Fruit fly (Drosophila melanogaster) whole organism, prepupa: Measurements from ENCODE around the gene Vps37B.

Source experiments
- CG10631 ChIP-seq: fragments of 200-800 bp; sonication (Bioruptor generic); optimal IDR thresholded peaks from 2 replicates; lab custom pipeline; 2016; ENCODE audit warnings: missing biosample characterization, missing genetic modification characterization
- CG11762 ChIP-seq: fragments of 200-800 bp; sonication (Bioruptor generic); optimal IDR thresholded peaks from 3 replicates; lab custom pipeline; 2016; ENCODE audit warnings: missing biosample characterization, missing genetic modification characterization; ENCODE audit not compliant: insufficient read depth
- CG6276 ChIP-seq: fragments of 200-800 bp; sonication (Bioruptor generic); optimal IDR thresholded peaks from 2 replicates; lab custom pipeline; 2017; ENCODE audit warnings: missing biosample characterization, mild to moderate bottlenecking, missing genetic modification characterization
- CG6854 ChIP-seq: fragments of 200-800 bp; sonication (Bioruptor generic); optimal IDR thresholded peaks from 2 replicates; lab custom pipeline; 2017; ENCODE audit warnings: missing biosample characterization, mild to moderate bottlenecking, missing genetic modification characterization
- CG8119 ChIP-seq: fragments of 200-800 bp; sonication (Bioruptor generic); IDR thresholded peaks from 3 replicates; pipeline ENCODE4 v1.3.6; 2022; ENCODE audit warnings: missing biosample characterization, missing genetic modification characterization
- CG8632 ChIP-seq: fragments of 200-800 bp; sonication (Bioruptor generic); optimal IDR thresholded peaks from 3 replicates; lab custom pipeline; 2016; ENCODE audit warnings: missing biosample characterization, missing genetic modification characterization
- CG9139 ChIP-seq: fragments of 200-800 bp; sonication (Bioruptor generic); optimal IDR thresholded peaks from 3 replicates; lab custom pipeline; 2017; ENCODE audit warnings: missing biosample characterization, mild to moderate bottlenecking, missing genetic modification characterization
- Eip93F ChIP-seq: fragments of 200-800 bp; sonication (Bioruptor generic); optimal IDR thresholded peaks from 2 replicates; lab custom pipeline; 2016; ENCODE audit warnings: missing biosample characterization, mild to moderate bottlenecking, missing genetic modification characterization
- Lpt ChIP-seq: fragments of 200-800 bp; sonication (Bioruptor generic); optimal IDR thresholded peaks from 3 replicates; lab custom pipeline; 2016; ENCODE audit warnings: missing biosample characterization, missing genetic modification characterization
- Sox102F ChIP-seq: fragments of 200-800 bp; sonication (Bioruptor generic); optimal IDR thresholded peaks from 2 replicates; lab custom pipeline; 2016; ENCODE audit warnings: missing biosample characterization, mild to moderate bottlenecking, missing genetic modification characterization
- dac ChIP-seq: fragments of 200-800 bp; sonication (Bioruptor generic); optimal IDR thresholded peaks from 2 replicates; lab custom pipeline; 2017; ENCODE audit warnings: missing biosample characterization, mild to moderate bottlenecking, missing genetic modification characterization
- net ChIP-seq: fragments of 200-800 bp; sonication (Bioruptor generic); optimal IDR thresholded peaks from 3 replicates; lab custom pipeline; 2016; ENCODE audit warnings: missing biosample characterization, missing genetic modification characterization
- salr ChIP-seq, 2 experiments: fragments of 200-800 bp; sonication (Bioruptor generic); optimal IDR thresholded peaks; 3 replicates each; lab custom pipeline; 2016 to 2018; ENCODE audit warnings: missing biosample characterization in 2 of 2, missing genetic modification characterization in 2 of 2, mild to moderate bottlenecking in 1 of 2

DNA sequence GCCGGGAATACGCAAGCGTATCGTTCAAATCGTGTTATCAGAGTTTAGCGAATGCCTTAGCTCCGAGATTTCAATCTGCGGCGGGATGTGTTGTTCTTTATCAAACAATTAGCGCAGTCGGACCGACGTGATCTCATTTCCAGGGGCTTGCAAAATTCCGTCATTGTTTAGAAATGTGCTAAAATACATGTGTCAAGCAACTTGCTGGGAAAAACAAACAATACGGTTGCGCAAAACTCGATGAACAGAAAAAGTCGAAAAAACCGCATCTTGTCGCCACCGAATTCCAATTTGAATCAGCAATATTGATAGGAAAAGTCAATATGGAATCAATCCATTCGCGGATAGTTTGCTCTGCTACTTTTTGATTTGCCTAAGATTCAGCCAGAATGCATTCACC lies 36.6 kb downstream of the Vps37B start, which contains the start of gene Tim17a2:
- TF ChIP-seq CG9139 (GFP tag; lab: Kevin White, UChicago) (no peak), Eip93F (no peak), CG10631 (GFP tag; lab: Kevin White, UChicago) (no peak), CG8632 (no peak), net (no peak), salr (GFP tag; optimal IDR thresholded peaks at IDR 0.05; lab: Kevin White, UChicago) (no peak), Sox102F (no peak), CG6276 (GFP tag; lab: Kevin White, UChicago) (no peak), CG11762 (GFP tag; lab: Kevin White, UChicago) (no peak), dac (GFP tag; lab: Kevin White, UChicago) (no peak), CG8119 (GFP tag; lab: Robert Waterston, UW) (no peak), CG6854 (no peak), Lpt (GFP tag; lab: Kevin White, UChicago) (no peak)
